Worm (Caenorhabditis elegans): ENCODE measurements around the gene K08H2.4.

ce11 chrX:13242231-13242630 is 3.9 kb downstream of the K08H2.4 start, which contains the start of gene K08H2.5:
- no peak for TF ChIP-seq aly-1 (tag; optimal IDR thresholded peaks at IDR 0.05)
- TF ChIP-seq F13C5.2 (tag; optimal IDR thresholded peaks at IDR 0.05), result no peak
- TF ChIP-seq ets-7 (tag; optimal IDR thresholded peaks at IDR 0.05), result no peak
- TF ChIP-seq ama-1 (optimal IDR thresholded peaks at IDR 0.05), result no peak
- TF ChIP-seq hnd-1 (tag; optimal IDR thresholded peaks at IDR 0.05), result no peak
- TF ChIP-seq flt-1 (GFP tag; IDR thresholded peaks at IDR 0.05), result no peak
- TF ChIP-seq ceh-13 (GFP tag; optimal IDR thresholded peaks at IDR 0.05), result no peak
- TF ChIP-seq pes-1 (GFP tag; IDR thresholded peaks at IDR 0.05), result no peak
